Fruit fly (Drosophila melanogaster) whole organism, embryonic: Measurements from ENCODE around the gene Dlip2.

Source experiments
- BEAF-32 ChIP-seq: fragments of 200-800 bp; sonication (Bioruptor generic); optimal IDR thresholded peaks from 3 replicates; lab custom pipeline; 2017; ENCODE audit warnings: missing biosample characterization, missing genetic modification characterization, mild to moderate bottlenecking, moderate library complexity, missing genetic modification reagents
- CG12769 ChIP-seq: fragments of 200-800 bp; sonication (Bioruptor generic); optimal IDR thresholded peaks from 2 replicates; lab custom pipeline; 2019; ENCODE audit warnings: missing biosample characterization, mild to moderate bottlenecking, missing genetic modification characterization, moderate library complexity
- CG14965 ChIP-seq: fragments of 200-800 bp; sonication (Bioruptor generic); optimal IDR thresholded peaks from 2 replicates; lab custom pipeline; 2016; ENCODE audit warnings: missing biosample characterization, missing genetic modification characterization, borderline replicate concordance
- CG15269 ChIP-seq: fragments of 200-800 bp; sonication (Bioruptor generic); optimal IDR thresholded peaks from 2 replicates; lab custom pipeline; 2018; ENCODE audit warnings: missing biosample characterization, mild to moderate bottlenecking, missing genetic modification characterization, moderate library complexity
- CG15514 ChIP-seq: fragments of 200-800 bp; sonication (Bioruptor generic); optimal IDR thresholded peaks from 3 replicates; lab custom pipeline; 2017; ENCODE audit warnings: missing biosample characterization, missing genetic modification characterization, mild to moderate bottlenecking, moderate library complexity, missing genetic modification reagents
- CG17568 ChIP-seq: fragments of 200-800 bp; sonication (Bioruptor generic); optimal IDR thresholded peaks from 2 replicates; lab custom pipeline; 2018; ENCODE audit warnings: missing biosample characterization, mild to moderate bottlenecking, missing genetic modification characterization, moderate library complexity
- CG1792 ChIP-seq: fragments of 200-800 bp; sonication (Bioruptor generic); optimal IDR thresholded peaks from 2 replicates; lab custom pipeline; 2016; ENCODE audit warnings: missing biosample characterization, missing genetic modification characterization
- CG31224 ChIP-seq: fragments of 200-800 bp; sonication (Bioruptor generic); IDR thresholded peaks from 2 replicates; pipeline ENCODE4 v1.3.6; 2022; ENCODE audit warnings: missing biosample characterization, missing genetic modification characterization
- CG3726 ChIP-seq: fragments of 200-800 bp; sonication (Bioruptor generic); IDR thresholded peaks from 3 replicates; pipeline ENCODE4, ENCODE4 v1.3.6; 2022; ENCODE audit warnings: missing biosample characterization, missing genetic modification characterization
- CG4360 ChIP-seq: fragments of 200-800 bp; sonication (Bioruptor generic); IDR thresholded peaks from 2 replicates; pipeline ENCODE4 v1.3.6; 2022; ENCODE audit warnings: missing biosample characterization, missing genetic modification characterization
- CG4404 ChIP-seq: fragments of 200-800 bp; sonication (Bioruptor generic); IDR thresholded peaks from 2 replicates; pipeline ENCODE4 v1.3.6; 2022; ENCODE audit warnings: missing biosample characterization, missing genetic modification characterization
- CG5245 ChIP-seq: fragments of 200-800 bp; sonication (Bioruptor generic); optimal IDR thresholded peaks from 3 replicates; lab custom pipeline; 2016; ENCODE audit warnings: missing biosample characterization, missing genetic modification characterization
- CG6254 ChIP-seq: fragments of 200-800 bp; sonication (Bioruptor generic); optimal IDR thresholded peaks from 3 replicates; lab custom pipeline; 2017; ENCODE audit warnings: mild to moderate bottlenecking, missing biosample characterization, missing genetic modification reagents, missing genetic modification characterization
- CG7357 ChIP-seq: fragments of 200-800 bp; sonication (Bioruptor generic); IDR thresholded peaks from 3 replicates; pipeline ENCODE4 v1.3.6; 2022; ENCODE audit warnings: missing biosample characterization, missing genetic modification characterization
- CG7928 ChIP-seq: fragments of 200-800 bp; sonication (Bioruptor generic); optimal IDR thresholded peaks from 2 replicates; lab custom pipeline; 2017; ENCODE audit warnings: missing biosample characterization, mild to moderate bottlenecking, missing genetic modification characterization
- CG9817 ChIP-seq: fragments of 200-800 bp; sonication (Bioruptor generic); optimal IDR thresholded peaks from 2 replicates; lab custom pipeline; 2018; ENCODE audit warnings: missing biosample characterization, mild to moderate bottlenecking, missing genetic modification characterization, moderate library complexity
- CoRest ChIP-seq: fragments of 200-800 bp; sonication (Bioruptor generic); optimal IDR thresholded peaks from 3 replicates; lab custom pipeline; 2018; ENCODE audit warnings: missing biosample characterization, mild to moderate bottlenecking, missing genetic modification characterization, moderate library complexity
- D ChIP-seq, 2 experiments: fragments of 200-800 bp in 1 of 2; fragments of >200 bp in 1 of 2; sonication (Bioruptor generic) in 1 of 2; optimal IDR thresholded peaks; 2 replicates in 1 of 2; 3 replicates in 1 of 2; lab custom pipeline; 2017; ENCODE audit warnings: mild to moderate bottlenecking in 1 of 2, missing biosample characterization in 1 of 2, missing genetic modification characterization in 1 of 2, missing genetic modification reagents in 1 of 2
- Dip2 ChIP-seq: fragments of 200-800 bp; sonication (Bioruptor generic); IDR thresholded peaks from 2 replicates; pipeline ENCODE4 v1.3.6; 2022; ENCODE audit warnings: missing biosample characterization, missing genetic modification characterization
- ERR ChIP-seq: fragments of 200-800 bp; sonication (Bioruptor generic); optimal IDR thresholded peaks from 2 replicates; lab custom pipeline; 2016; ENCODE audit warnings: missing biosample characterization, missing genetic modification characterization
- Ets97D ChIP-seq: fragments of 200-800 bp; sonication (Bioruptor generic); optimal IDR thresholded peaks from 3 replicates; lab custom pipeline; 2016; ENCODE audit warnings: missing biosample characterization, missing genetic modification characterization
- MBD-R2 ChIP-seq: fragments of 200-800 bp; sonication (Bioruptor generic); IDR thresholded peaks from 2 replicates; pipeline ENCODE4 v1.3.6; 2022; ENCODE audit warnings: missing biosample characterization, missing genetic modification characterization
- Ssrp ChIP-seq: fragments of 200-800 bp; sonication (Bioruptor generic); optimal IDR thresholded peaks from 2 replicates; lab custom pipeline; 2018; ENCODE audit warnings: missing biosample characterization, mild to moderate bottlenecking, missing genetic modification characterization, moderate library complexity
- Stat92E ChIP-seq, 3 experiments: fragments of >200 bp in 2 of 3; fragments of 200-800 bp in 1 of 3; sonication (Bioruptor generic) in 1 of 3; optimal IDR thresholded peaks; 2 replicates each; lab custom pipeline; 2017 to 2019; ENCODE audit warnings: missing biosample characterization in 3 of 3, missing genetic modification characterization in 3 of 3, mild to moderate bottlenecking in 1 of 3, moderate library complexity in 1 of 3
- Taf1 ChIP-seq: fragments of 200-800 bp; sonication (Bioruptor generic); IDR thresholded peaks from 2 replicates; pipeline ENCODE4 v1.3.6; 2022; ENCODE audit warnings: missing biosample characterization, missing genetic modification characterization
- bowl ChIP-seq: fragments of 200-800 bp; sonication (Bioruptor generic); IDR thresholded peaks from 2 replicates; pipeline ENCODE4 v1.3.6; 2022; ENCODE audit warnings: missing biosample characterization, missing genetic modification characterization
- cad ChIP-seq: fragments of >200 bp; optimal IDR thresholded peaks from 2 replicates; lab custom pipeline; 2017; ENCODE audit warnings: missing biosample characterization, missing genetic modification characterization
- chif ChIP-seq, 2 experiments: fragments of 200-800 bp; sonication (Bioruptor generic); optimal IDR thresholded peaks; 3 replicates each; lab custom pipeline; 2016; ENCODE audit warnings: missing biosample characterization in 2 of 2, missing genetic modification characterization in 2 of 2
- croc ChIP-seq: fragments of 200-800 bp; sonication (Bioruptor generic); conservative IDR thresholded peaks from 3 replicates; pipeline ENCODE4 v1.3.6; 2022; ENCODE audit warnings: missing biosample characterization, missing genetic modification characterization
- disco-r ChIP-seq: fragments of 200-800 bp; sonication (Bioruptor generic); optimal IDR thresholded peaks from 2 replicates; lab custom pipeline; 2016; ENCODE audit warnings: missing biosample characterization, missing genetic modification characterization
- dmrt11E ChIP-seq: fragments of 200-800 bp; sonication (Bioruptor generic); optimal IDR thresholded peaks from 3 replicates; lab custom pipeline; 2018; ENCODE audit warnings: missing biosample characterization, mild to moderate bottlenecking, missing genetic modification characterization, moderate library complexity
- esg ChIP-seq: fragments of 200-800 bp; sonication (Bioruptor generic); conservative IDR thresholded peaks from 2 replicates; pipeline ENCODE4 v1.3.6; 2022; ENCODE audit warnings: missing biosample characterization, missing genetic modification characterization
- fd102C ChIP-seq: fragments of 200-800 bp; sonication (Bioruptor generic); optimal IDR thresholded peaks from 2 replicates; lab custom pipeline; 2018; ENCODE audit warnings: missing biosample characterization, mild to moderate bottlenecking, missing genetic modification characterization, moderate library complexity
- gce ChIP-seq: fragments of 200-800 bp; sonication (Bioruptor generic); IDR thresholded peaks from 3 replicates; pipeline ENCODE4 v1.3.6; 2022; ENCODE audit warnings: missing biosample characterization, missing genetic modification characterization
- gem ChIP-seq: fragments of 200-800 bp; sonication (Bioruptor generic); optimal IDR thresholded peaks from 2 replicates; lab custom pipeline; 2019; ENCODE audit warnings: missing biosample characterization, mild to moderate bottlenecking, missing genetic modification characterization, moderate library complexity
- gfzf ChIP-seq: fragments of 200-800 bp; sonication (Bioruptor generic); optimal IDR thresholded peaks from 2 replicates; lab custom pipeline; 2016; ENCODE audit warnings: missing biosample characterization, mild to moderate bottlenecking, missing genetic modification characterization, moderate library complexity
- gsb ChIP-seq: fragments of 200-800 bp; sonication (Bioruptor generic); IDR thresholded peaks from 2 replicates; pipeline ENCODE4 v1.3.6; 2022; ENCODE audit warnings: missing biosample characterization, missing genetic modification characterization
- ham ChIP-seq: fragments of 200-800 bp; sonication (Bioruptor generic); IDR thresholded peaks from 2 replicates; pipeline ENCODE4 v1.3.6; 2022; ENCODE audit warnings: missing biosample characterization, missing genetic modification characterization
- lab ChIP-seq: fragments of 200-800 bp; sonication (Bioruptor generic); optimal IDR thresholded peaks from 3 replicates; lab custom pipeline; 2017; ENCODE audit warnings: missing biosample characterization, missing genetic modification characterization, mild to moderate bottlenecking, moderate library complexity, missing genetic modification reagents
- mirr ChIP-seq: fragments of 200-800 bp; sonication (Bioruptor generic); optimal IDR thresholded peaks from 3 replicates; lab custom pipeline; 2018; ENCODE audit warnings: missing biosample characterization, mild to moderate bottlenecking, missing genetic modification characterization
- nom ChIP-seq: fragments of 200-800 bp; sonication (Bioruptor generic); optimal IDR thresholded peaks from 2 replicates; lab custom pipeline; 2017; ENCODE audit warnings: missing biosample characterization, missing genetic modification characterization, mild to moderate bottlenecking, moderate library complexity, missing genetic modification reagents
- peb ChIP-seq: fragments of 200-800 bp; sonication (Bioruptor generic); IDR thresholded peaks from 2 replicates; pipeline ENCODE4 v1.3.6; 2022; ENCODE audit warnings: missing biosample characterization, missing genetic modification characterization
- pita ChIP-seq: fragments of 200-800 bp; sonication (Bioruptor generic); optimal IDR thresholded peaks from 2 replicates; lab custom pipeline; 2017; ENCODE audit warnings: missing biosample characterization, mild to moderate bottlenecking, missing genetic modification characterization
- sc ChIP-seq, 3 experiments: fragments of >200 bp in 2 of 3; fragments of 200-800 bp in 1 of 3; sonication (Bioruptor generic) in 1 of 3; optimal IDR thresholded peaks; 2 replicates in 2 of 3; 3 replicates in 1 of 3; lab custom pipeline; 2017; ENCODE audit warnings: mild to moderate bottlenecking in 1 of 3, missing biosample characterization in 1 of 3, missing genetic modification characterization in 1 of 3, missing genetic modification reagents in 1 of 3
- scrt ChIP-seq: fragments of 200-800 bp; sonication (Bioruptor generic); optimal IDR thresholded peaks from 2 replicates; lab custom pipeline; 2018; ENCODE audit warnings: missing biosample characterization, mild to moderate bottlenecking, missing genetic modification characterization, moderate library complexity
- sens ChIP-seq: fragments of 200-800 bp; sonication (Bioruptor generic); peaks from one replicate; lab custom pipeline; 2016; ENCODE audit warnings: missing biosample characterization, missing genetic modification characterization
- seq ChIP-seq: fragments of 200-800 bp; sonication (Bioruptor generic); IDR thresholded peaks from 2 replicates; pipeline ENCODE4 v1.3.6; 2022; ENCODE audit warnings: missing biosample characterization, missing genetic modification characterization
- sqz ChIP-seq: fragments of 200-800 bp; sonication (Bioruptor generic); optimal IDR thresholded peaks from 3 replicates; lab custom pipeline; 2018; ENCODE audit warnings: missing biosample characterization, mild to moderate bottlenecking, missing genetic modification characterization
- tup ChIP-seq: fragments of 200-800 bp; sonication (Bioruptor generic); optimal IDR thresholded peaks from 2 replicates; lab custom pipeline; 2016; ENCODE audit warnings: missing biosample characterization, mild to moderate bottlenecking, missing genetic modification characterization, moderate library complexity

The Dlip2 gene

dm6 chr3R:4601887-4602531 is 43.4 kb downstream of the Dlip2 start (continued):
- no peak for TF ChIP-seq cad (GFP tag; lab: Kevin White, UChicago)
- TF ChIP-seq CG17568 (GFP tag; lab: Kevin White, UChicago) = no peak
- TF ChIP-seq chif (GFP tag; optimal IDR thresholded peaks at IDR 0.05; lab: Kevin White, UChicago) = peak in 1 of 2 experiments; percentile 31
- TF ChIP-seq CG3726 (GFP tag; lab: Robert Waterston, UW) = no peak
- no peak for TF ChIP-seq CG31224 (GFP tag; lab: Robert Waterston, UW)
- no peak for TF ChIP-seq CG4360 (GFP tag; lab: Robert Waterston, UW)
- TF ChIP-seq CG6254 (GFP tag; lab: Kevin White, UChicago) = no peak
- TF ChIP-seq gce (GFP tag; lab: Robert Waterston, UW) = no peak
- no peak for TF ChIP-seq esg (GFP tag; lab: Robert Waterston, UW)
- TF ChIP-seq Dip2 (GFP tag; lab: Robert Waterston, UW) = no peak
- no peak for TF ChIP-seq mirr
- TF ChIP-seq Ssrp = no peak
- TF ChIP-seq CG7357 (GFP tag; lab: Robert Waterston, UW) = no peak
- no peak for TF ChIP-seq Stat92E (GFP tag; optimal IDR thresholded peaks at IDR 0.05; lab: Kevin White, UChicago)
- no peak for TF ChIP-seq fd102C (GFP tag; lab: Kevin White, UChicago)
- no peak for TF ChIP-seq MBD-R2 (GFP tag; lab: Robert Waterston, UW)
- peak; percentile 29 for TF ChIP-seq gem
- TF ChIP-seq peb (GFP tag; lab: Robert Waterston, UW) = no peak
- no peak for TF ChIP-seq Ets97D (GFP tag; lab: Kevin White, UChicago)
- no peak for TF ChIP-seq CG14965 (GFP tag; lab: Kevin White, UChicago)
- TF ChIP-seq nom (GFP tag; lab: Kevin White, UChicago) = no peak
- TF ChIP-seq pita (GFP tag; lab: Kevin White, UChicago) = no peak
- peak; percentile 78 for TF ChIP-seq sens (GFP tag; lab: Kevin White, UChicago)
- no peak for TF ChIP-seq gfzf (GFP tag; lab: Kevin White, UChicago)
- TF ChIP-seq CG15269 (tag; lab: Kevin White, UChicago) = no peak
- TF ChIP-seq scrt (GFP tag; lab: Kevin White, UChicago) = no peak
- TF ChIP-seq CG1792 = no peak
- TF ChIP-seq BEAF-32 = no peak
- TF ChIP-seq gsb (GFP tag; lab: Robert Waterston, UW) = no peak
- TF ChIP-seq sc (optimal IDR thresholded peaks at IDR 0.05; lab: Kevin White, UChicago) = no peak
- no peak for TF ChIP-seq sc (GFP tag; optimal IDR thresholded peaks at IDR 0.05; lab: Kevin White, UChicago)
- no peak for TF ChIP-seq CG7928 (GFP tag; lab: Kevin White, UChicago)
- no peak for TF ChIP-seq CG4404 (GFP tag; lab: Robert Waterston, UW)
- no peak for TF ChIP-seq D (optimal IDR thresholded peaks at IDR 0.05; lab: Kevin White, UChicago)
- peak; percentile 31 for TF ChIP-seq D (GFP tag; optimal IDR thresholded peaks at IDR 0.05; lab: Kevin White, UChicago)
- TF ChIP-seq bowl (GFP tag; lab: Robert Waterston, UW) = no peak
- TF ChIP-seq disco-r (GFP tag; lab: Kevin White, UChicago) = no peak
- no peak for TF ChIP-seq CG15514
- no peak for TF ChIP-seq ERR (GFP tag; lab: Kevin White, UChicago)
- no peak for TF ChIP-seq croc (GFP tag; lab: Robert Waterston, UW)
- peak; percentile 22 for TF ChIP-seq lab (GFP tag; lab: Kevin White, UChicago)
- no peak for TF ChIP-seq seq (GFP tag; lab: Robert Waterston, UW)
- no peak for TF ChIP-seq tup (GFP tag; lab: Kevin White, UChicago)
- TF ChIP-seq dmrt11E (tag; lab: Kevin White, UChicago) = peak; percentile 41
- TF ChIP-seq CoRest (tag; lab: Kevin White, UChicago) = no peak
- TF ChIP-seq CG5245 (GFP tag; lab: Kevin White, UChicago) = no peak
- no peak for TF ChIP-seq sqz
- no peak for TF ChIP-seq CG9817
- TF ChIP-seq ham = no peak
- TF ChIP-seq Taf1 (GFP tag; lab: Robert Waterston, UW) = no peak
- no peak for TF ChIP-seq CG12769 (tag; lab: Kevin White, UChicago)
